Fruit fly (Drosophila melanogaster): Measurements from ENCODE around the gene CG34382.

CG34382 gene

dm6 chr3L:9854583-9855519, 23.9 kb upstream of the CG34382 start, which contains the start of gene RasGAP1 (continued):
- TF ChIP-seq crc (GFP tag; optimal IDR thresholded peaks at IDR 0.05) (peak; percentile 7), her (GFP tag; optimal IDR thresholded peaks at IDR 0.05) (peak; percentile 99), GATAe (GFP tag; conservative IDR thresholded peaks at IDR 0.05) (no peak), HLH54F (GFP tag; optimal IDR thresholded peaks at IDR 0.05) (peak; percentile 4), Rfx (GFP tag; IDR thresholded peaks at IDR 0.05) (0 out of 2 replicates have a peak, but pooled peaks have one; percentile 12), BtbVII (GFP tag; optimal IDR thresholded peaks at IDR 0.05) (no peak), CG5245 (GFP tag; optimal IDR thresholded peaks at IDR 0.05) (no peak), Jarid2 (GFP tag; optimal IDR thresholded peaks at IDR 0.05) (peak; percentile 78), CG3995 (GFP tag; optimal IDR thresholded peaks at IDR 0.05) (no peak), MTF-1 (GFP tag; optimal IDR thresholded peaks at IDR 0.05; ENCODE audit: borderline replicate concordance) (peak; percentile 13), CG31388 (GFP tag; optimal IDR thresholded peaks at IDR 0.05) (no peak), CG17802 (tag; optimal IDR thresholded peaks at IDR 0.05) (peak; percentile 11), gro (GFP tag; optimal IDR thresholded peaks at IDR 0.05) (peak; percentile 33), Neu2 (GFP tag; optimal IDR thresholded peaks at IDR 0.05; ENCODE audit: borderline replicate concordance) (no peak), seq (GFP tag; IDR thresholded peaks at IDR 0.05) (no peak), CG13123 (GFP tag; optimal IDR thresholded peaks at IDR 0.05) (no peak), CG12391 (tag; optimal IDR thresholded peaks at IDR 0.05) (no peak), Doc3 (GFP tag; IDR thresholded peaks at IDR 0.05; ENCODE audit: partially characterized antibody) (0 out of 3 replicates have a peak, but pooled peaks have one; percentile 44), CG14965 (GFP tag; optimal IDR thresholded peaks at IDR 0.05; ENCODE audit: borderline replicate concordance) (no peak), CG17186 (GFP tag; optimal IDR thresholded peaks at IDR 0.05) (peak; percentile 1), CG18262 (tag; optimal IDR thresholded peaks at IDR 0.05) (no peak), pum (GFP tag; optimal IDR thresholded peaks at IDR 0.05) (no peak), gem (tag; optimal IDR thresholded peaks at IDR 0.05) (no peak), CG10979 (tag; optimal IDR thresholded peaks at IDR 0.05) (no peak), so (GFP tag; IDR thresholded peaks at IDR 0.05) (peak; percentile 43; the same call in 1 of the 3 replicates), kay (GFP tag; optimal IDR thresholded peaks at IDR 0.05) (no peak), Doc2 (GFP tag; IDR thresholded peaks at IDR 0.05) (no peak), CG3726 (GFP tag; IDR thresholded peaks at IDR 0.05) (no peak), CG7357 (GFP tag; IDR thresholded peaks at IDR 0.05) (no peak), tin (GFP tag; optimal IDR thresholded peaks at IDR 0.05) (no peak), pfk (GFP tag; optimal IDR thresholded peaks at IDR 0.05) (no peak), tll (GFP tag; optimal IDR thresholded peaks at IDR 0.05) (peak in 1 of 2 experiments; percentile 25), CG12155 (GFP tag; optimal IDR thresholded peaks at IDR 0.05) (peak; percentile 82), ken (GFP tag; IDR thresholded peaks at IDR 0.05) (peak; percentile 35; the same call in 2 of the 3 replicates), CG17328 (GFP tag; IDR thresholded peaks at IDR 0.05) (no peak), CG10543 (GFP tag; optimal IDR thresholded peaks at IDR 0.05) (no peak), CG15696 (tag; optimal IDR thresholded peaks at IDR 0.05) (no peak), CG6791 (GFP tag; IDR thresholded peaks at IDR 0.05; ENCODE audit: partially characterized antibody) (peak; percentile 53; the same call in 2 of the 3 replicates), unc-4 (GFP tag; IDR thresholded peaks at IDR 0.05; ENCODE audit: partially characterized antibody) (peak; percentile 71), CG6272 (GFP tag; IDR thresholded peaks at IDR 0.05) (no peak), fd64A (GFP tag; optimal IDR thresholded peaks at IDR 0.05) (no peak), Taf1 (GFP tag; IDR thresholded peaks at IDR 0.05) (0 out of 2 replicates have a peak, but pooled peaks have one; percentile 7), Dip2 (GFP tag; IDR thresholded peaks at IDR 0.05) (no peak), B-H2 (GFP tag; optimal IDR thresholded peaks at IDR 0.05) (no peak), CG18619 (GFP tag; optimal IDR thresholded peaks at IDR 0.05) (no peak), Tbp (GFP tag; optimal IDR thresholded peaks at IDR 0.05) (no peak), sens-2 (GFP tag; IDR thresholded peaks at IDR 0.05) (0 out of 2 replicates have a peak, but pooled peaks have one; percentile 15), tgo (GFP tag; IDR thresholded peaks at IDR 0.05) (no peak)
